Worm (Caenorhabditis elegans): ENCODE data around the gene Y59H11AM.4.

ce11 chrIV:8615314-8615713, 45.2 kb upstream of the Y59H11AM.4 start:
- TF ChIP-seq elt-4 (tag; optimal IDR thresholded peaks at IDR 0.05): no peak
- TF ChIP-seq ama-1 (optimal IDR thresholded peaks at IDR 0.05): no peak
- no peak for TF ChIP-seq lin-11 (tag; optimal IDR thresholded peaks at IDR 0.05)
